Worm (Caenorhabditis elegans) whole organism, early embryonic: Measurements from ENCODE around the gene ZK54.3.

ENCODE experiments used
- B0310.2 ChIP-seq: sonication (generic microtip); optimal IDR thresholded peaks from 2 replicates; lab custom pipeline; 2016; ENCODE audit warnings: mild to moderate bottlenecking, missing genetic modification characterization, missing compliant biosample characterization
- F13C5.2 ChIP-seq: sonication (generic microtip); optimal IDR thresholded peaks from 2 replicates; lab custom pipeline; 2017; ENCODE audit warnings: mild to moderate bottlenecking, missing genetic modification characterization, inconsistent platforms, missing compliant biosample characterization
- aly-1 ChIP-seq: sonication (generic microtip); optimal IDR thresholded peaks from 2 replicates; lab custom pipeline; 2016; ENCODE audit warnings: missing genetic modification characterization, missing compliant biosample characterization
- ama-1 ChIP-seq: fragments of 150-350 bp; optimal IDR thresholded peaks from 2 replicates; lab custom pipeline; 2014
- ceh-13 ChIP-seq: fragments of 200-800 bp; sonication (Bioruptor generic); optimal IDR thresholded peaks from 2 replicates; lab custom pipeline; 2018; ENCODE audit warnings: mild to moderate bottlenecking, missing genetic modification characterization, missing compliant biosample characterization
- ets-7 ChIP-seq: sonication (generic microtip); optimal IDR thresholded peaks from 2 replicates; lab custom pipeline; 2016; ENCODE audit warnings: missing genotype, missing genetic modification characterization, missing compliant biosample characterization
- flt-1 ChIP-seq: fragments of 200-800 bp; sonication (Bioruptor generic); IDR thresholded peaks from 2 replicates; pipeline ENCODE4 v1.3.6; 2022; ENCODE audit warnings: missing genetic modification characterization, missing compliant biosample characterization
- hmg-4 ChIP-seq: fragments of 200-800 bp; sonication (Bioruptor generic); optimal IDR thresholded peaks from 2 replicates; lab custom pipeline; 2018; ENCODE audit warnings: mild to moderate bottlenecking, missing genetic modification characterization, missing compliant biosample characterization
- hnd-1 ChIP-seq: sonication (generic microtip); optimal IDR thresholded peaks from 2 replicates; lab custom pipeline; 2016; ENCODE audit warnings: missing genetic modification characterization, missing compliant biosample characterization
- pes-1 ChIP-seq: fragments of 200-800 bp; sonication (Bioruptor generic); IDR thresholded peaks from 2 replicates; pipeline ENCODE4 v1.3.6; 2022; ENCODE audit warnings: missing genetic modification reagents, missing genetic modification characterization, missing compliant biosample characterization
- tbx-11 ChIP-seq: fragments of 200-800 bp; sonication (Bioruptor generic); IDR thresholded peaks from 2 replicates; pipeline ENCODE4 v1.3.6; 2022; ENCODE audit warnings: missing genetic modification characterization, missing compliant biosample characterization
- tra-4 ChIP-seq: sonication (generic microtip); optimal IDR thresholded peaks from 2 replicates; lab custom pipeline; 2017; ENCODE audit warnings: missing genetic modification characterization, missing compliant biosample characterization

- TF ChIP-seq F13C5.2 (tag; lab: Kevin White, UChicago) = no peak
- TF ChIP-seq hnd-1 (tag; lab: Kevin White, UChicago) = no peak
- TF ChIP-seq flt-1 (GFP tag; lab: Robert Waterston, UW) = no peak
- TF ChIP-seq tra-4 = no peak
- TF ChIP-seq ama-1 (lab: Kevin White, UChicago) = no peak
- TF ChIP-seq aly-1 (tag; lab: Kevin White, UChicago) = no peak
- no peak for TF ChIP-seq ceh-13
- no peak for TF ChIP-seq pes-1
- TF ChIP-seq hmg-4 (GFP tag; lab: Kevin White, UChicago) = no peak
- no peak for TF ChIP-seq tbx-11 (GFP tag; lab: Robert Waterston, UW)
- no peak for TF ChIP-seq B0310.2 (tag; lab: Kevin White, UChicago)
- TF ChIP-seq ets-7 (tag; lab: Kevin White, UChicago) = no peak
These were observed 11.9 kb upstream of the ZK54.3 start for ce11 chrX:17478677-17479076.
